Fruit fly (Drosophila melanogaster) whole organism, embryonic: Measurements from ENCODE around the gene spg.

ENCODE experiments used
- Adf1 ChIP-seq: fragments of 200-800 bp; sonication (Bioruptor generic); IDR thresholded peaks from 2 replicates; pipeline ENCODE4 v1.3.6; 2022; ENCODE audit warnings: missing biosample characterization, missing genetic modification characterization
- CG12219 ChIP-seq: fragments of 200-800 bp; sonication (Bioruptor generic); optimal IDR thresholded peaks from 3 replicates; lab custom pipeline; 2018; ENCODE audit warnings: missing biosample characterization, mild to moderate bottlenecking, missing genetic modification characterization
- CG12659 ChIP-seq: fragments of 200-800 bp; sonication (Bioruptor generic); optimal IDR thresholded peaks from 3 replicates; lab custom pipeline; 2017; ENCODE audit warnings: mild to moderate bottlenecking, missing biosample characterization, missing genetic modification reagents, missing genetic modification characterization
- CG12942 ChIP-seq: fragments of 200-800 bp; sonication (Bioruptor generic); optimal IDR thresholded peaks from 3 replicates; lab custom pipeline; 2016; ENCODE audit warnings: missing biosample characterization, missing genetic modification characterization
- CG14050 ChIP-seq: fragments of 200-800 bp; sonication (Bioruptor generic); IDR thresholded peaks from 3 replicates; pipeline ENCODE4 v1.3.6; 2022; ENCODE audit warnings: missing biosample characterization, missing genetic modification characterization
- CG14710 ChIP-seq: fragments of 200-800 bp; sonication (Bioruptor generic); optimal IDR thresholded peaks from 3 replicates; lab custom pipeline; 2019; ENCODE audit warnings: missing biosample characterization, mild to moderate bottlenecking, missing genetic modification characterization, moderate library complexity
- CG15514 ChIP-seq: fragments of 200-800 bp; sonication (Bioruptor generic); optimal IDR thresholded peaks from 3 replicates; lab custom pipeline; 2017; ENCODE audit warnings: missing biosample characterization, missing genetic modification characterization, mild to moderate bottlenecking, moderate library complexity, missing genetic modification reagents
- CG1602 ChIP-seq: fragments of 200-800 bp; sonication (Bioruptor generic); optimal IDR thresholded peaks from 3 replicates; lab custom pipeline; 2016; ENCODE audit warnings: missing biosample characterization, missing genetic modification characterization
- CG16813 ChIP-seq: fragments of 200-800 bp; sonication (Bioruptor generic); IDR thresholded peaks from 3 replicates; pipeline ENCODE4 v1.3.6; 2022; ENCODE audit warnings: missing biosample characterization, missing genetic modification characterization; ENCODE audit not compliant: partially characterized antibody
- CG16815 ChIP-seq: fragments of 200-800 bp; sonication (Bioruptor generic); optimal IDR thresholded peaks from 3 replicates; lab custom pipeline; 2017; ENCODE audit warnings: missing biosample characterization, mild to moderate bottlenecking, missing genetic modification characterization
- CG17612 ChIP-seq: fragments of 200-800 bp; sonication (Bioruptor generic); IDR thresholded peaks from 2 replicates; pipeline ENCODE4 v1.3.6; 2022; ENCODE audit warnings: missing biosample characterization, missing genetic modification characterization
- CG30431 ChIP-seq: fragments of 200-800 bp; sonication (Bioruptor generic); optimal IDR thresholded peaks from 2 replicates; lab custom pipeline; 2017; ENCODE audit warnings: missing biosample characterization, missing genetic modification characterization
- CG3163 ChIP-seq: fragments of 200-800 bp; sonication (Bioruptor generic); optimal IDR thresholded peaks from 3 replicates; lab custom pipeline; 2016; ENCODE audit warnings: missing biosample characterization, missing genetic modification characterization
- CG32532 ChIP-seq: fragments of 200-800 bp; sonication (Bioruptor generic); IDR thresholded peaks from 2 replicates; pipeline ENCODE4 v1.3.6; 2022; ENCODE audit warnings: missing biosample characterization, missing genetic modification characterization
- CG6254 ChIP-seq: fragments of 200-800 bp; sonication (Bioruptor generic); optimal IDR thresholded peaks from 3 replicates; lab custom pipeline; 2017; ENCODE audit warnings: mild to moderate bottlenecking, missing biosample characterization, missing genetic modification reagents, missing genetic modification characterization
- CG6654 ChIP-seq: fragments of 200-800 bp; sonication (Bioruptor generic); optimal IDR thresholded peaks from 2 replicates; lab custom pipeline; 2017; ENCODE audit warnings: missing biosample characterization, mild to moderate bottlenecking, missing genetic modification characterization
- CG7271 ChIP-seq: fragments of 200-800 bp; sonication (Bioruptor generic); optimal IDR thresholded peaks from 2 replicates; lab custom pipeline; 2018; ENCODE audit warnings: missing biosample characterization, mild to moderate bottlenecking, missing genetic modification characterization, moderate library complexity
- CG7786 ChIP-seq: fragments of 200-800 bp; sonication (Bioruptor generic); optimal IDR thresholded peaks from 2 replicates; lab custom pipeline; 2016; ENCODE audit warnings: missing biosample characterization, missing genetic modification characterization
- CkIIα-i1 ChIP-seq: fragments of 200-800 bp; sonication (Bioruptor generic); IDR thresholded peaks from 2 replicates; pipeline ENCODE4 v1.3.6; 2022; ENCODE audit warnings: missing biosample characterization, missing genetic modification characterization
- Dip3 ChIP-seq: fragments of 200-800 bp; sonication (Bioruptor generic); optimal IDR thresholded peaks from 3 replicates; lab custom pipeline; 2016; ENCODE audit warnings: missing biosample characterization, missing genetic modification characterization
- Drgx ChIP-seq: fragments of 200-800 bp; sonication (Bioruptor generic); IDR thresholded peaks from 2 replicates; pipeline ENCODE4 v1.3.6; 2022; ENCODE audit warnings: missing biosample characterization, missing genetic modification characterization
- ERR ChIP-seq: fragments of 200-800 bp; sonication (Bioruptor generic); optimal IDR thresholded peaks from 2 replicates; lab custom pipeline; 2016; ENCODE audit warnings: missing biosample characterization, missing genetic modification characterization
- HLH3B ChIP-seq: fragments of 200-800 bp; sonication (Bioruptor generic); IDR thresholded peaks from 2 replicates; pipeline ENCODE4 v1.3.6; 2022; ENCODE audit warnings: missing biosample characterization, missing genetic modification characterization
- Hr39 ChIP-seq: fragments of >200 bp; optimal IDR thresholded peaks from 2 replicates; lab custom pipeline; 2017
- Hr78 ChIP-seq, 2 experiments: fragments of 200-800 bp in 1 of 2; fragments of >200 bp in 1 of 2; sonication (Bioruptor generic) in 1 of 2; optimal IDR thresholded peaks; 2 replicates each; lab custom pipeline; 2017 to 2019; ENCODE audit warnings: missing biosample characterization in 2 of 2, missing genetic modification characterization in 2 of 2, mild to moderate bottlenecking in 1 of 2, moderate library complexity in 1 of 2
- Nf-YB ChIP-seq: fragments of 200-800 bp; sonication (Bioruptor generic); optimal IDR thresholded peaks from 3 replicates; lab custom pipeline; 2019; ENCODE audit warnings: missing biosample characterization, mild to moderate bottlenecking, missing genetic modification characterization, moderate library complexity
- NfI ChIP-seq: fragments of 200-800 bp; sonication (Bioruptor generic); optimal IDR thresholded peaks from 3 replicates; lab custom pipeline; 2018; ENCODE audit warnings: missing biosample characterization, mild to moderate bottlenecking, missing genetic modification characterization, moderate library complexity
- Rx ChIP-seq: fragments of 200-800 bp; sonication (Bioruptor generic); IDR thresholded peaks from 2 replicates; pipeline ENCODE4 v1.3.6; 2022; ENCODE audit warnings: missing biosample characterization, missing genetic modification characterization
- Spps ChIP-seq: fragments of 200-800 bp; sonication (Bioruptor generic); optimal IDR thresholded peaks from 2 replicates; lab custom pipeline; 2018; ENCODE audit warnings: missing biosample characterization, mild to moderate bottlenecking, missing genetic modification characterization
- Tbp ChIP-seq: fragments of >200 bp; optimal IDR thresholded peaks from 2 replicates; lab custom pipeline; 2018; ENCODE audit warnings: missing biosample characterization, missing genetic modification characterization
- chn ChIP-seq: fragments of 200-800 bp; sonication (Bioruptor generic); optimal IDR thresholded peaks from 2 replicates; lab custom pipeline; 2016; ENCODE audit warnings: missing biosample characterization, missing genetic modification characterization
- crc ChIP-seq: fragments of 200-800 bp; sonication (Bioruptor generic); optimal IDR thresholded peaks from 2 replicates; lab custom pipeline; 2016; ENCODE audit warnings: missing biosample characterization, missing genetic modification characterization
- dimm ChIP-seq: fragments of 200-800 bp; sonication (Bioruptor generic); IDR thresholded peaks from 2 replicates; pipeline ENCODE4 v1.3.6; 2022; ENCODE audit warnings: missing biosample characterization, missing genetic modification characterization
- dmrt99B ChIP-seq: fragments of 200-800 bp; sonication (Bioruptor generic); optimal IDR thresholded peaks from 2 replicates; lab custom pipeline; 2018; ENCODE audit warnings: missing biosample characterization, mild to moderate bottlenecking, missing genetic modification characterization, moderate library complexity
- esg ChIP-seq: fragments of 200-800 bp; sonication (Bioruptor generic); conservative IDR thresholded peaks from 2 replicates; pipeline ENCODE4 v1.3.6; 2022; ENCODE audit warnings: missing biosample characterization, missing genetic modification characterization
- fd96Cb ChIP-seq: fragments of 200-800 bp; sonication (Bioruptor generic); optimal IDR thresholded peaks from 2 replicates; lab custom pipeline; 2018; ENCODE audit warnings: missing biosample characterization, mild to moderate bottlenecking, missing genetic modification characterization, moderate library complexity
- fu2 ChIP-seq: fragments of 200-800 bp; sonication (Bioruptor generic); optimal IDR thresholded peaks from 2 replicates; lab custom pipeline; 2016; ENCODE audit warnings: missing biosample characterization, missing genetic modification characterization
- gfzf ChIP-seq: fragments of 200-800 bp; sonication (Bioruptor generic); optimal IDR thresholded peaks from 2 replicates; lab custom pipeline; 2016; ENCODE audit warnings: missing biosample characterization, mild to moderate bottlenecking, missing genetic modification characterization, moderate library complexity
- gro ChIP-seq: fragments of 200-800 bp; sonication (Bioruptor generic); optimal IDR thresholded peaks from 2 replicates; lab custom pipeline; 2016; ENCODE audit warnings: missing biosample characterization, missing genetic modification characterization
- jigr1 ChIP-seq: fragments of 200-800 bp; sonication (Bioruptor generic); IDR thresholded peaks from 3 replicates; pipeline ENCODE4 v1.3.6; 2022; ENCODE audit warnings: missing biosample characterization, missing genetic modification characterization
- lov ChIP-seq, 2 experiments: fragments of 200-800 bp in 1 of 2; fragments of >200 bp in 1 of 2; sonication (Bioruptor generic) in 1 of 2; IDR thresholded peaks in 1 of 2; optimal IDR thresholded peaks in 1 of 2; 2 replicates in 1 of 2; 3 replicates in 1 of 2; pipeline versions ENCODE4 v1.3.6 to Lab custom; 2017 to 2022; ENCODE audit warnings: missing biosample characterization in 1 of 2, missing genetic modification characterization in 1 of 2
- mirr ChIP-seq: fragments of 200-800 bp; sonication (Bioruptor generic); optimal IDR thresholded peaks from 3 replicates; lab custom pipeline; 2018; ENCODE audit warnings: missing biosample characterization, mild to moderate bottlenecking, missing genetic modification characterization
- nerfin-2 ChIP-seq: fragments of 200-800 bp; sonication (Bioruptor generic); IDR thresholded peaks from 2 replicates; pipeline ENCODE4 v1.3.6; 2022; ENCODE audit warnings: missing biosample characterization, missing genetic modification characterization; ENCODE audit not compliant: partially characterized antibody
- nmo ChIP-seq: fragments of 200-800 bp; sonication (Bioruptor generic); optimal IDR thresholded peaks from 2 replicates; lab custom pipeline; 2018; ENCODE audit warnings: missing biosample characterization, mild to moderate bottlenecking, missing genetic modification characterization, moderate library complexity
- pfk ChIP-seq: fragments of 200-800 bp; sonication (Bioruptor generic); optimal IDR thresholded peaks from 2 replicates; lab custom pipeline; 2018; ENCODE audit warnings: missing biosample characterization, mild to moderate bottlenecking, missing genetic modification characterization, moderate library complexity
- pita ChIP-seq: fragments of 200-800 bp; sonication (Bioruptor generic); optimal IDR thresholded peaks from 2 replicates; lab custom pipeline; 2017; ENCODE audit warnings: missing biosample characterization, mild to moderate bottlenecking, missing genetic modification characterization
- pros ChIP-seq: fragments of 200-800 bp; sonication (Bioruptor generic); optimal IDR thresholded peaks from 3 replicates; lab custom pipeline; 2019; ENCODE audit warnings: missing biosample characterization, mild to moderate bottlenecking, missing genetic modification characterization, moderate library complexity
- sim ChIP-seq: fragments of 200-800 bp; sonication (Bioruptor generic); IDR thresholded peaks from 2 replicates; pipeline ENCODE4 v1.3.6; 2022; ENCODE audit warnings: missing biosample characterization, missing genetic modification characterization
- so ChIP-seq: fragments of 200-800 bp; sonication (Bioruptor generic); IDR thresholded peaks from 3 replicates; pipeline ENCODE4 v1.3.6; 2022; ENCODE audit warnings: missing biosample characterization, missing genetic modification characterization
- tio ChIP-seq: fragments of 200-800 bp; sonication (Bioruptor generic); optimal IDR thresholded peaks from 2 replicates; lab custom pipeline; 2017; ENCODE audit warnings: missing biosample characterization, missing genetic modification characterization, inconsistent platforms
- vfl ChIP-seq: fragments of 200-800 bp; sonication (Bioruptor generic); optimal IDR thresholded peaks from 2 replicates; lab custom pipeline; 2016; ENCODE audit warnings: missing biosample characterization, missing genetic modification characterization

spg gene

dm6 chr3R:28859058-28859526 lies 14.0 kb downstream of the spg start, which contains the start of gene Inx3 (continued):
- TF ChIP-seq CG16813 (GFP tag; lab: Robert Waterston, UW) (peak; percentile 30; the same call in 1 of the 3 replicates), CG30431 (GFP tag; lab: Kevin White, UChicago) (no peak), CG12942 (GFP tag; lab: Kevin White, UChicago) (no peak), fd96Cb (tag; lab: Kevin White, UChicago) (no peak), Hr78 (GFP tag; optimal IDR thresholded peaks at IDR 0.05; lab: Kevin White, UChicago) (no peak), Tbp (GFP tag; lab: Kevin White, UChicago) (no peak), sim (0 out of 2 replicates have a peak, but pooled peaks have one; percentile 19), CG14050 (GFP tag; lab: Robert Waterston, UW) (no peak), Spps (tag; lab: Kevin White, UChicago) (no peak), CG15514 (GFP tag; lab: Kevin White, UChicago) (peak; percentile 97), fu2 (GFP tag; lab: Kevin White, UChicago) (no peak), so (GFP tag; lab: Robert Waterston, UW) (no peak), chn (peak; percentile 5), mirr (GFP tag; lab: Kevin White, UChicago) (no peak), CG16815 (GFP tag; lab: Kevin White, UChicago) (no peak), gro (GFP tag; lab: Kevin White, UChicago) (no peak), CG6254 (no peak), nerfin-2 (GFP tag; lab: Robert Waterston, UW) (no peak), pita (GFP tag; lab: Kevin White, UChicago) (no peak), CG12659 (GFP tag; lab: Kevin White, UChicago) (no peak), Nf-YB (no peak), nmo (GFP tag; lab: Kevin White, UChicago) (no peak), Drgx (GFP tag; lab: Robert Waterston, UW) (0 out of 2 replicates have a peak, but pooled peaks have one; percentile 26), crc (GFP tag; lab: Kevin White, UChicago) (no peak), ERR (no peak), esg (GFP tag; lab: Robert Waterston, UW) (no peak), pfk (no peak), CG6654 (GFP tag; lab: Kevin White, UChicago) (no peak), dmrt99B (no peak), Rx (GFP tag; lab: Robert Waterston, UW) (no peak), CG3163 (GFP tag; lab: Kevin White, UChicago) (no peak), CG12219 (GFP tag; lab: Kevin White, UChicago) (peak; percentile 12), CG32532 (GFP tag; lab: Robert Waterston, UW) (no peak), tio (GFP tag; lab: Kevin White, UChicago) (no peak), CG1602 (GFP tag; lab: Kevin White, UChicago) (no peak), Hr39 (lab: Kevin White, UChicago) (no peak), CG7271 (tag; lab: Kevin White, UChicago) (peak; percentile 40), HLH3B (no peak), NfI (no peak), CG7786 (GFP tag; lab: Kevin White, UChicago) (no peak), dimm (GFP tag; lab: Robert Waterston, UW) (no peak), jigr1 (no peak), gfzf (no peak), CG17612 (no peak), vfl (GFP tag; lab: Kevin White, UChicago) (no peak), lov (optimal IDR thresholded peaks at IDR 0.05; lab: Kevin White, UChicago) (no peak), lov (GFP tag; IDR thresholded peaks at IDR 0.05; lab: Robert Waterston, UW) (no peak), Dip3 (GFP tag; lab: Kevin White, UChicago) (no peak), CkIIα-i1 (GFP tag; lab: Robert Waterston, UW) (no peak), CG14710 (no peak), Adf1 (GFP tag; lab: Robert Waterston, UW) (no peak), pros (GFP tag; lab: Kevin White, UChicago) (peak; percentile 69)
